Worm (Caenorhabditis elegans) whole organism, L3 larva: ENCODE measurements around the gene Y49E10.25.

Source experiments
- aly-2 ChIP-seq: fragments of 150-350 bp; optimal IDR thresholded peaks from 2 replicates; lab custom pipeline; 2014; ENCODE audit warnings: missing biosample characterization, missing genetic modification characterization
- ama-1 ChIP-seq: fragments of 150-350 bp; optimal IDR thresholded peaks from 2 replicates; lab custom pipeline; 2018
- ceh-16 ChIP-seq: sonication (generic microtip); optimal IDR thresholded peaks from 2 replicates; lab custom pipeline; 2017; ENCODE audit warnings: missing biosample characterization, missing genetic modification characterization
- ceh-28 ChIP-seq: fragments of 150-350 bp; optimal IDR thresholded peaks from 2 replicates; lab custom pipeline; 2014; ENCODE audit warnings: missing biosample characterization, missing genetic modification reagents, missing genetic modification characterization
- daf-12 ChIP-seq: fragments of 150-350 bp; optimal IDR thresholded peaks from 2 replicates; lab custom pipeline; 2014; ENCODE audit warnings: missing biosample characterization, missing genetic modification reagents, missing genetic modification characterization
- elt-2 ChIP-seq: sonication (generic microtip); optimal IDR thresholded peaks from 2 replicates; lab custom pipeline; 2016; ENCODE audit warnings: missing genetic modification reagents, mild to moderate bottlenecking, missing genetic modification characterization, missing compliant biosample characterization
- elt-3 ChIP-seq, 3 experiments: fragments of 150-350 bp in 1 of 3; sonication (generic microtip) in 2 of 3; optimal IDR thresholded peaks; 2 replicates in 2 of 3; 4 replicates in 1 of 3; lab custom pipeline; 2014 to 2017; ENCODE audit warnings: missing biosample characterization in 3 of 3, missing genetic modification characterization in 3 of 3
- eor-1 ChIP-seq, 2 experiments: fragments of 150-350 bp; optimal IDR thresholded peaks; 2 replicates each; lab custom pipeline; 2014 to 2018; ENCODE audit warnings: missing biosample characterization in 2 of 2, missing genetic modification characterization in 2 of 2
- fkh-2 ChIP-seq: fragments of 150-350 bp; optimal IDR thresholded peaks from 2 replicates; lab custom pipeline; 2014; ENCODE audit warnings: missing biosample characterization, missing genetic modification reagents, missing genetic modification characterization
- fos-1 ChIP-seq: fragments of 150-350 bp; optimal IDR thresholded peaks from 2 replicates; lab custom pipeline; 2014; ENCODE audit warnings: missing biosample characterization, missing genetic modification characterization
- jun-1 ChIP-seq: fragments of 150-350 bp; optimal IDR thresholded peaks from 2 replicates; lab custom pipeline; 2014; ENCODE audit warnings: missing biosample characterization, missing genetic modification reagents, missing genetic modification characterization
- lin-15B ChIP-seq: fragments of 150-350 bp; optimal IDR thresholded peaks from 2 replicates; lab custom pipeline; 2014; ENCODE audit warnings: missing biosample characterization, missing genetic modification characterization
- mml-1 ChIP-seq: fragments of 150-350 bp; sonication (generic microtip); optimal IDR thresholded peaks from 3 replicates; lab custom pipeline; 2014; ENCODE audit warnings: missing biosample characterization, missing genetic modification characterization
- nfya-1 ChIP-seq: sonication (generic microtip); optimal IDR thresholded peaks from 2 replicates; lab custom pipeline; 2017; ENCODE audit warnings: missing genetic modification characterization, mild to moderate bottlenecking, missing compliant biosample characterization, antibody characterized with exemption, moderate library complexity; ENCODE audit not compliant: insufficient read depth
- nhr-11 ChIP-seq: fragments of 150-350 bp; optimal IDR thresholded peaks from 2 replicates; lab custom pipeline; 2014; ENCODE audit warnings: missing biosample characterization, missing genetic modification characterization
- nhr-25 ChIP-seq: sonication (generic microtip); optimal IDR thresholded peaks from 2 replicates; lab custom pipeline; 2017; ENCODE audit warnings: missing biosample characterization, missing genetic modification characterization
- nhr-76 ChIP-seq: fragments of 150-350 bp; sonication (generic microtip); optimal IDR thresholded peaks from 5 replicates; lab custom pipeline; 2014; ENCODE audit warnings: missing biosample characterization, missing genetic modification characterization
- nhr-77 ChIP-seq: fragments of 150-350 bp; optimal IDR thresholded peaks from 2 replicates; lab custom pipeline; 2014; ENCODE audit warnings: missing biosample characterization, missing genetic modification characterization
- pha-4 ChIP-seq: fragments of 150-350 bp; optimal IDR thresholded peaks from 2 replicates; lab custom pipeline; 2014; ENCODE audit warnings: missing biosample characterization, missing genetic modification reagents, missing genetic modification characterization
- pqm-1 ChIP-seq: fragments of 150-350 bp; optimal IDR thresholded peaks from 2 replicates; lab custom pipeline; 2017; ENCODE audit warnings: missing biosample characterization, missing genetic modification characterization, inconsistent platforms
- skn-1 ChIP-seq: fragments of 150-350 bp; optimal IDR thresholded peaks from 2 replicates; lab custom pipeline; 2014; ENCODE audit warnings: missing biosample characterization, missing genetic modification characterization
- snpc-4 ChIP-seq: fragments of 150-350 bp; optimal IDR thresholded peaks from 2 replicates; lab custom pipeline; 2014; ENCODE audit warnings: missing biosample characterization, missing genetic modification characterization
- zag-1 ChIP-seq: fragments of 150-350 bp; optimal IDR thresholded peaks from 2 replicates; lab custom pipeline; 2014; ENCODE audit warnings: missing biosample characterization, missing genetic modification characterization
- ztf-11 ChIP-seq: fragments of 150-350 bp; optimal IDR thresholded peaks from 2 replicates; lab custom pipeline; 2014; ENCODE audit warnings: missing biosample characterization, missing genetic modification characterization
- ztf-4 ChIP-seq: fragments of 150-350 bp; optimal IDR thresholded peaks from 2 replicates; lab custom pipeline; 2014; ENCODE audit warnings: missing biosample characterization, missing genetic modification characterization

Gene Y49E10.25

ce11 chrIII:12453315-12453714 is 38.6 kb downstream of the Y49E10.25 start, which contains the start of gene ani-1 (continued):
- no peak for TF ChIP-seq snpc-4
- TF ChIP-seq elt-3 (tag; optimal IDR thresholded peaks at IDR 0.05; lab: Kevin White, UChicago), result no peak
- TF ChIP-seq zag-1, result no peak
- TF ChIP-seq ama-1 (lab: Kevin White, UChicago), result peak; percentile 90
- peak; percentile 47 for TF ChIP-seq nhr-25 (tag; lab: Kevin White, UChicago)
- no peak for TF ChIP-seq nhr-77 (tag; lab: Kevin White, UChicago)
- peak; percentile 57 for TF ChIP-seq pha-4 (tag; lab: Kevin White, UChicago)
- no peak for TF ChIP-seq nhr-76 (tag; lab: Kevin White, UChicago)
- no peak for TF ChIP-seq ceh-28
- no peak for TF ChIP-seq elt-2 (tag; lab: Kevin White, UChicago)
- TF ChIP-seq ztf-11 (tag; lab: Kevin White, UChicago), result no peak
- TF ChIP-seq nfya-1 (tag; lab: Kevin White, UChicago), result peak; percentile 83
- no peak for TF ChIP-seq pqm-1 (tag; lab: Kevin White, UChicago)
- peak; percentile 81 for TF ChIP-seq lin-15B
- TF ChIP-seq ceh-16 (tag; lab: Kevin White, UChicago), result no peak
- TF ChIP-seq daf-12 (tag; lab: Kevin White, UChicago), result no peak
- no peak for TF ChIP-seq eor-1 (tag; optimal IDR thresholded peaks at IDR 0.05; lab: Kevin White, UChicago)
- no peak for TF ChIP-seq aly-2 (tag; lab: Kevin White, UChicago)

ce11 chrIII:12445991-12446502 is 45.8 kb downstream of the Y49E10.25 start, which contains the start of gene Y49E10.18:
Gene Y49E10.18, minus strand, starts transcription at chrIII:12446106.
- TF ChIP-seq elt-3 (tag; optimal IDR thresholded peaks at IDR 0.05; lab: Kevin White, UChicago), result no peak
- TF ChIP-seq elt-2 (tag; lab: Kevin White, UChicago), result peak; percentile 91
- peak; percentile 85 for TF ChIP-seq pqm-1 (tag; lab: Kevin White, UChicago)
- peak; percentile 7 for TF ChIP-seq jun-1 (tag; lab: Kevin White, UChicago)

- TF ChIP-seq elt-2 (tag; lab: Kevin White, UChicago), result peak; percentile 92
- TF ChIP-seq fkh-2 (tag; lab: Kevin White, UChicago), result no peak
- TF ChIP-seq ceh-16 (tag; lab: Kevin White, UChicago), result no peak
- no peak for TF ChIP-seq fos-1 (tag; lab: Kevin White, UChicago)
Observed at ce11 chrIII:12445223-12445622, 46.7 kb downstream of the Y49E10.25 start.

DNA sequence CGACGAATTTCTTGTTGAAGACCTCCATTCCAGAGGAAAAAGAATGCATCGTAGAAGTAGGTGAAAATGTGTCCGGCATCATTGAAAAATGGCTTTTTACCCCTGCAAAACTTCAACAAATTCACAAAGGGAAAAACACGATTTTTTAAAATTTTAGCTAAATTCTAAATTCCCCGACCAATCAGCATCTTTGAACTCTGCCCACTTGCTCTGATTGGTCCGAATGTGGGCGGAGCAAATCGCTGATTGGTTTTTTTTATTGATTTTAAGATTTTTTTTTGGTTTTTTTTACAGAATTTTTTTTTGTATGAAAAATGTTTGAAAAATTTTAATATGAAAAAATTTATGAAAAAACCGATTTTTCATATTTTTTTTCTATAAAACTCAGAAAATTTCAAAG is 48.0 kb downstream of the Y49E10.25 start:
- peak; percentile 80 for TF ChIP-seq nfya-1 (tag; lab: Kevin White, UChicago)
- TF ChIP-seq nhr-11 (tag; lab: Kevin White, UChicago), result no peak
- no peak for TF ChIP-seq ceh-28

- TF ChIP-seq mml-1, result no peak
- TF ChIP-seq pha-4 (tag; lab: Kevin White, UChicago), result no peak
- TF ChIP-seq nfya-1 (tag; lab: Kevin White, UChicago), result no peak
- no peak for TF ChIP-seq nhr-76 (tag; lab: Kevin White, UChicago)
- no peak for TF ChIP-seq eor-1 (tag; optimal IDR thresholded peaks at IDR 0.05; lab: Kevin White, UChicago)
- TF ChIP-seq ceh-16 (tag; lab: Kevin White, UChicago), result no peak
- no peak for TF ChIP-seq ztf-4 (tag; lab: Kevin White, UChicago)
- no peak for TF ChIP-seq ceh-28
- TF ChIP-seq nhr-77 (tag; lab: Kevin White, UChicago), result no peak
- TF ChIP-seq lin-15B, result no peak
- no peak for TF ChIP-seq skn-1 (tag; lab: Kevin White, UChicago)
Observed at ce11 chrIII:12439056-12439455, 52.8 kb downstream of the Y49E10.25 start.
